Worm (Caenorhabditis elegans) whole organism, late embryonic: ENCODE results near the gene F32H5.1.
A peak's percentile ranks its signal among the peaks of the same experiment; 100 is the strongest.

Experiments used
- ets-4 ChIP-seq: sonication (generic microtip); optimal IDR thresholded peaks from 2 replicates; lab custom pipeline; 2016; ENCODE audit warnings: missing genetic modification characterization, missing compliant biosample characterization
- hlh-13 ChIP-seq: fragments of 200-800 bp; sonication (Bioruptor generic); optimal IDR thresholded peaks from 2 replicates; lab custom pipeline; 2018; ENCODE audit warnings: mild to moderate bottlenecking, missing genetic modification characterization, missing compliant biosample characterization
- hlh-6 ChIP-seq: sonication (generic microtip); optimal IDR thresholded peaks from 2 replicates; lab custom pipeline; 2016; ENCODE audit warnings: missing genotype, missing genetic modification characterization, missing compliant biosample characterization
- nhr-11 ChIP-seq: fragments of 150-350 bp; optimal IDR thresholded peaks from 2 replicates; lab custom pipeline; 2014; ENCODE audit warnings: missing biosample characterization, missing genetic modification characterization
- pag-3 ChIP-seq: sonication (generic microtip); optimal IDR thresholded peaks from 2 replicates; lab custom pipeline; 2016; ENCODE audit warnings: missing compliant biosample characterization, missing genetic modification characterization, borderline replicate concordance
- tbx-2 ChIP-seq: sonication (generic microtip); optimal IDR thresholded peaks from 2 replicates; lab custom pipeline; 2016; ENCODE audit warnings: missing genetic modification characterization, missing compliant biosample characterization
- unc-55 ChIP-seq: sonication (generic microtip); optimal IDR thresholded peaks from 2 replicates; lab custom pipeline; 2017; ENCODE audit warnings: missing biosample characterization, missing genetic modification reagents, missing genetic modification characterization

DNA sequence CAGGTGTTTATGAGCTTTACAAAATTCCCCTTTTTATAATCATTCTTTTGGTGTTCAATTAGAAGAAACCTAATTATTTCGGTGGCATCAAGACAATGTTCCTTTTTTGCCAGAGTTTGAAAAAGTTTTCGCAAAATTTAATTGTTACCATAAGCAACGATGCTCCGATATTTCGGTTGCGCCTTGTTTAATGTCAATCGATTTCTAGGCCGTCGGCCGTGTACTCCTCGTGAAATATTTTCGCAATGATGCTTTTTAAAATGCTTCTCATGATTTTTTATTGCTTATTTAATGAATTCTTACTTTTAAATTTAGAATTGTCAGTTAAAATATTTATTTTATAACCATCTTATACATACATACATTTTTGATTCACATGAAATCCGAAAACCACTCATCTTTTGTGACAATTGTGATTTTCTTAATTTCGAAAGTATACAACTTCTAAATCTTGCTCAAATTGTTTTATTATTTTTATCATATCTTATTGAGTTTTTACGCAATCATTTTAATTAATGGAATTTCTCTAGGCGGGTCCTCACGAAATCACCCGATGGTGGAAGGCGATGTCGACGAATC, 44.7 kb downstream of the F32H5.1 start, which contains the start of gene C50B6.3:
- peak; percentile 80 for TF ChIP-seq tbx-2 (tag; lab: Kevin White, UChicago)
- no peak for TF ChIP-seq pag-3 (tag; lab: Kevin White, UChicago)
- no peak for TF ChIP-seq hlh-13 (GFP tag; lab: Kevin White, UChicago)
- TF ChIP-seq nhr-11 (tag; lab: Kevin White, UChicago): no peak
- TF ChIP-seq hlh-6 (tag; lab: Kevin White, UChicago): no peak
- peak; percentile 85 for TF ChIP-seq ets-4
- peak; percentile 26 for TF ChIP-seq unc-55
